Worm (Caenorhabditis elegans) whole organism, L4 larva: Measurements from ENCODE around the gene sulp-4.

ENCODE experiments used
- F10B5.3 ChIP-seq: sonication (generic microtip); optimal IDR thresholded peaks from 2 replicates; lab custom pipeline; 2016; ENCODE audit warnings: mild to moderate bottlenecking, missing genetic modification characterization, missing compliant biosample characterization
- F44E2.7 ChIP-seq: fragments of 200-800 bp; sonication (Bioruptor generic); IDR thresholded peaks from 2 replicates; pipeline ENCODE4 v2.1.2; 2022; ENCODE audit warnings: missing genetic modification characterization, missing compliant biosample characterization
- Y105C5A.15 ChIP-seq: fragments of 200-800 bp; sonication (Bioruptor generic); IDR thresholded peaks from 2 replicates; pipeline ENCODE4 v1.3.6; 2022; ENCODE audit warnings: missing genetic modification characterization, missing compliant biosample characterization
- Y48G9A.11 ChIP-seq: fragments of 200-800 bp; sonication (Bioruptor generic); IDR thresholded peaks from 2 replicates; pipeline ENCODE4 v1.3.6; 2022; ENCODE audit warnings: missing genetic modification reagents, missing genetic modification characterization, missing compliant biosample characterization
- aha-1 ChIP-seq: fragments of 150-350 bp; peaks from one replicate; lab custom pipeline; 2014; ENCODE audit warnings: missing biosample characterization, missing genetic modification characterization
- arid-1 ChIP-seq: fragments of 200-800 bp; sonication (Bioruptor generic); conservative IDR thresholded peaks from 2 replicates; pipeline ENCODE4 v1.3.6; 2022; ENCODE audit warnings: missing genetic modification reagents, missing genetic modification characterization, missing compliant biosample characterization
- ceh-20 ChIP-seq: fragments of 200-800 bp; sonication (Bioruptor generic); IDR thresholded peaks from 2 replicates; pipeline ENCODE4 v1.3.6; 2022; ENCODE audit warnings: missing genetic modification reagents, missing genetic modification characterization, missing compliant biosample characterization
- ceh-44 ChIP-seq: fragments of 200-800 bp; sonication (Bioruptor generic); IDR thresholded peaks from 2 replicates; pipeline ENCODE4 v1.3.6; 2022; ENCODE audit warnings: missing genetic modification reagents, missing genetic modification characterization, missing compliant biosample characterization
- ceh-62 ChIP-seq: sonication (generic microtip); optimal IDR thresholded peaks from 2 replicates; lab custom pipeline; 2017; ENCODE audit warnings: missing biosample characterization, missing genetic modification characterization
- ces-1 ChIP-seq: fragments of 150-350 bp; sonication (generic microtip); optimal IDR thresholded peaks from 4 replicates; lab custom pipeline; 2014; ENCODE audit warnings: missing biosample characterization, missing genetic modification reagents, missing genetic modification characterization
- ctbp-1 ChIP-seq: fragments of 200-800 bp; sonication (Bioruptor generic); IDR thresholded peaks from 2 replicates; pipeline ENCODE4 v1.3.6; 2022; ENCODE audit warnings: missing genetic modification reagents, missing genetic modification characterization, missing compliant biosample characterization
- daf-12 ChIP-seq: fragments of 150-350 bp; optimal IDR thresholded peaks from 2 replicates; lab custom pipeline; 2014; ENCODE audit warnings: missing biosample characterization, missing genetic modification reagents, missing genetic modification characterization
- daf-19 ChIP-seq: fragments of 200-800 bp; sonication (Bioruptor generic); conservative IDR thresholded peaks from 2 replicates; pipeline ENCODE4 v1.3.6; 2022; ENCODE audit warnings: missing genetic modification characterization, missing compliant biosample characterization
- dmd-6 ChIP-seq: fragments of 200-800 bp; sonication (Bioruptor generic); IDR thresholded peaks from 2 replicates; pipeline ENCODE4 v1.3.6; 2022; ENCODE audit warnings: missing genetic modification reagents, missing genetic modification characterization, missing compliant biosample characterization
- dmd-8 ChIP-seq: fragments of 200-800 bp; sonication (Bioruptor generic); IDR thresholded peaks from 2 replicates; pipeline ENCODE4 v1.3.6; 2022; ENCODE audit warnings: missing genetic modification characterization, missing compliant biosample characterization
- dmd-9 ChIP-seq: fragments of 200-800 bp; sonication (Bioruptor generic); IDR thresholded peaks from 2 replicates; pipeline ENCODE4 v1.3.6; 2022; ENCODE audit warnings: missing genetic modification reagents, missing genetic modification characterization, missing compliant biosample characterization
- dpl-1 ChIP-seq: fragments of 150-350 bp; optimal IDR thresholded peaks from 2 replicates; lab custom pipeline; 2014; ENCODE audit warnings: missing biosample characterization, missing genetic modification reagents, missing genetic modification characterization
- dve-1 ChIP-seq: sonication (generic microtip); optimal IDR thresholded peaks from 2 replicates; lab custom pipeline; 2017; ENCODE audit warnings: antibody characterized with exemption, mild to moderate bottlenecking, missing genetic modification characterization, missing compliant biosample characterization; ENCODE audit not compliant: insufficient read depth
- egl-27 ChIP-seq: sonication (generic microtip); optimal IDR thresholded peaks from 3 replicates; lab custom pipeline; 2017; ENCODE audit warnings: missing biosample characterization, missing genetic modification reagents, missing genetic modification characterization
- egl-43 ChIP-seq: fragments of 200-800 bp; sonication (Bioruptor generic); IDR thresholded peaks from 2 replicates; pipeline ENCODE4 v1.3.6; 2022; ENCODE audit warnings: missing genetic modification reagents, missing genetic modification characterization, missing compliant biosample characterization
- fos-1 ChIP-seq: fragments of 150-350 bp; optimal IDR thresholded peaks from 2 replicates; lab custom pipeline; 2014; ENCODE audit warnings: missing biosample characterization, missing genetic modification characterization
- gei-8 ChIP-seq: fragments of 200-800 bp; sonication (Bioruptor generic); optimal IDR thresholded peaks from 2 replicates; lab custom pipeline; 2018; ENCODE audit warnings: mild to moderate bottlenecking, missing genetic modification characterization, missing compliant biosample characterization
- hlh-11 ChIP-seq: fragments of 200-800 bp; sonication (Bioruptor generic); optimal IDR thresholded peaks from 2 replicates; lab custom pipeline; 2018; ENCODE audit warnings: mild to moderate bottlenecking, missing genetic modification characterization, missing compliant biosample characterization
- lin-13 ChIP-seq: fragments of 150-350 bp; optimal IDR thresholded peaks from 2 replicates; lab custom pipeline; 2014; ENCODE audit warnings: missing biosample characterization, missing genetic modification reagents, missing genetic modification characterization
- lin-38 ChIP-seq: fragments of 200-800 bp; sonication (Bioruptor generic); IDR thresholded peaks from 2 replicates; pipeline ENCODE4 v1.3.6; 2022; ENCODE audit warnings: missing genetic modification reagents, missing genetic modification characterization, missing compliant biosample characterization
- lin-39 ChIP-seq: fragments of 150-350 bp; optimal IDR thresholded peaks from 2 replicates; lab custom pipeline; 2014; ENCODE audit warnings: missing biosample characterization, missing genetic modification reagents, missing genetic modification characterization
- mdl-1 ChIP-seq, 2 experiments: fragments of 150-350 bp in 1 of 2; sonication (generic microtip) in 1 of 2; optimal IDR thresholded peaks; 2 replicates each; lab custom pipeline; 2014 to 2017; ENCODE audit warnings: missing biosample characterization in 2 of 2, missing genetic modification characterization in 2 of 2
- mdt-29 ChIP-seq: fragments of 200-800 bp; sonication (Bioruptor generic); IDR thresholded peaks from 2 replicates; pipeline ENCODE4 v1.3.6; 2022; ENCODE audit warnings: missing genetic modification reagents, missing genetic modification characterization, missing compliant biosample characterization
- mes-2 ChIP-seq: sonication (generic microtip); optimal IDR thresholded peaks from 2 replicates; lab custom pipeline; 2016; ENCODE audit warnings: missing genotype, mild to moderate bottlenecking, missing genetic modification characterization, missing compliant biosample characterization; ENCODE audit not compliant: poor library complexity, severe bottlenecking
- mxl-2 ChIP-seq: fragments of 200-800 bp; sonication (Bioruptor generic); conservative IDR thresholded peaks from 2 replicates; pipeline ENCODE4 v1.3.6; 2022; ENCODE audit warnings: missing genetic modification reagents, missing genetic modification characterization, missing compliant biosample characterization
- nhr-10 ChIP-seq: fragments of 150-350 bp; optimal IDR thresholded peaks from 2 replicates; lab custom pipeline; 2014; ENCODE audit warnings: missing biosample characterization, missing genetic modification characterization
- nhr-102 ChIP-seq: sonication (generic microtip); optimal IDR thresholded peaks from 2 replicates; lab custom pipeline; 2016; ENCODE audit warnings: mild to moderate bottlenecking, missing genetic modification characterization, moderate library complexity, missing compliant biosample characterization
- nhr-111 ChIP-seq: fragments of 200-800 bp; sonication (Bioruptor generic); optimal IDR thresholded peaks from 2 replicates; lab custom pipeline; 2018; ENCODE audit warnings: mild to moderate bottlenecking, missing genetic modification characterization, missing compliant biosample characterization
- nhr-25 ChIP-seq: sonication (generic microtip); optimal IDR thresholded peaks from 2 replicates; lab custom pipeline; 2017; ENCODE audit warnings: missing genetic modification characterization, mild to moderate bottlenecking, missing compliant biosample characterization, antibody characterized with exemption, moderate library complexity, borderline replicate concordance; ENCODE audit not compliant: insufficient read depth
- nhr-28 ChIP-seq: fragments of 150-350 bp; optimal IDR thresholded peaks from 2 replicates; lab custom pipeline; 2014; ENCODE audit warnings: missing biosample characterization, missing genetic modification characterization
- nhr-48 ChIP-seq: sonication (generic microtip); optimal IDR thresholded peaks from 2 replicates; lab custom pipeline; 2016; ENCODE audit warnings: mild to moderate bottlenecking, missing genetic modification characterization, missing compliant biosample characterization
- pha-4 ChIP-seq, 2 experiments: fragments of 150-350 bp in 1 of 2; fragments of 200-800 bp in 1 of 2; sonication (Bioruptor generic) in 1 of 2; IDR thresholded peaks in 1 of 2; optimal IDR thresholded peaks in 1 of 2; 2 replicates each; pipeline versions ENCODE4 v1.3.6 to Lab custom; 2014 to 2022; ENCODE audit warnings: missing genetic modification characterization in 2 of 2, missing genetic modification reagents in 2 of 2, missing biosample characterization in 1 of 2, missing compliant biosample characterization in 1 of 2
- php-3 ChIP-seq: fragments of 200-800 bp; sonication (Bioruptor generic); IDR thresholded peaks from 2 replicates; pipeline ENCODE4 v1.3.6; 2022; ENCODE audit warnings: missing genetic modification reagents, missing genetic modification characterization, missing compliant biosample characterization
- pqm-1 ChIP-seq: sonication (generic microtip); optimal IDR thresholded peaks from 2 replicates; lab custom pipeline; 2017; ENCODE audit warnings: missing biosample characterization, missing genetic modification characterization
- rbr-2 ChIP-seq: sonication (generic microtip); optimal IDR thresholded peaks from 2 replicates; lab custom pipeline; 2016; ENCODE audit warnings: missing genotype, missing genetic modification characterization, missing compliant biosample characterization
- skn-1 ChIP-seq: fragments of 150-350 bp; optimal IDR thresholded peaks from 2 replicates; lab custom pipeline; 2014; ENCODE audit warnings: missing biosample characterization, missing genetic modification characterization
- snpc-1.2 ChIP-seq: fragments of 200-800 bp; sonication (Bioruptor generic); IDR thresholded peaks from 2 replicates; pipeline ENCODE4 v1.3.6; 2022; ENCODE audit warnings: missing genetic modification reagents, missing genetic modification characterization, missing compliant biosample characterization
- tag-97 ChIP-seq: fragments of 200-800 bp; sonication (Bioruptor generic); IDR thresholded peaks from 2 replicates; pipeline ENCODE4 v1.3.6; 2022; ENCODE audit warnings: missing genetic modification characterization, missing compliant biosample characterization
- unc-130 ChIP-seq: sonication (generic microtip); optimal IDR thresholded peaks from 2 replicates; lab custom pipeline; 2016; ENCODE audit warnings: missing genetic modification reagents, missing genetic modification characterization, missing compliant biosample characterization
- vab-7 ChIP-seq: fragments of 200-800 bp; sonication (Bioruptor generic); IDR thresholded peaks from 2 replicates; pipeline ENCODE4 v1.3.6; 2022; ENCODE audit warnings: missing genetic modification reagents, missing genetic modification characterization, missing compliant biosample characterization
- zag-1 ChIP-seq: fragments of 150-350 bp; optimal IDR thresholded peaks from 2 replicates; lab custom pipeline; 2014; ENCODE audit warnings: missing biosample characterization, missing genetic modification characterization
- zfp-2 ChIP-seq: sonication (generic microtip); optimal IDR thresholded peaks from 2 replicates; lab custom pipeline; 2016; ENCODE audit warnings: mild to moderate bottlenecking, missing genetic modification characterization, missing compliant biosample characterization
- zip-2 ChIP-seq: fragments of 150-350 bp; optimal IDR thresholded peaks from 2 replicates; lab custom pipeline; 2014; ENCODE audit warnings: missing biosample characterization, missing genetic modification characterization
- ztf-7 ChIP-seq: fragments of 150-350 bp; optimal IDR thresholded peaks from 2 replicates; lab custom pipeline; 2014; ENCODE audit warnings: missing biosample characterization, missing genetic modification characterization

sulp-4 gene

ce11 chrV:11919639-11920038 lies 44.5 kb downstream of the sulp-4 start:
- peak; percentile 12 for TF ChIP-seq hlh-11
- TF ChIP-seq daf-19 (GFP tag; lab: Robert Waterston, UW): 0 out of 2 replicates have a peak, but pooled peaks have one; percentile 53
- no peak for TF ChIP-seq skn-1 (tag; lab: Kevin White, UChicago)
- TF ChIP-seq dmd-8 (GFP tag; lab: Robert Waterston, UW): no peak

ce11 chrV:11921229-11921628 lies 46.1 kb downstream of the sulp-4 start:
- TF ChIP-seq dve-1 (tag; lab: Kevin White, UChicago) (peak; percentile 75), nhr-28 (tag; lab: Kevin White, UChicago) (peak; percentile 84), aha-1 (no peak), egl-27 (no peak), rbr-2 (peak; percentile 21), unc-130 (GFP tag; lab: Kevin White, UChicago) (no peak), php-3 (GFP tag; lab: Robert Waterston, UW) (0 out of 2 replicates have a peak, but pooled peaks have one; percentile 18), F10B5.3 (tag; lab: Kevin White, UChicago) (no peak), nhr-102 (tag; lab: Kevin White, UChicago) (no peak), vab-7 (no peak), daf-12 (tag; lab: Kevin White, UChicago) (no peak), snpc-1.2 (no peak), ces-1 (GFP tag; lab: Kevin White, UChicago) (no peak), nhr-10 (tag; lab: Kevin White, UChicago) (peak; percentile 3), Y48G9A.11 (no peak), nhr-48 (tag; lab: Kevin White, UChicago) (no peak), tag-97 (GFP tag; lab: Robert Waterston, UW) (no peak), dpl-1 (peak; percentile 9), skn-1 (tag; lab: Kevin White, UChicago) (no peak), pqm-1 (peak; percentile 36), pha-4 (GFP tag; IDR thresholded peaks at IDR 0.05; lab: Robert Waterston, UW) (no peak), pha-4 (tag; optimal IDR thresholded peaks at IDR 0.05; lab: Kevin White, UChicago) (no peak), arid-1 (no peak), fos-1 (tag; lab: Kevin White, UChicago) (no peak), nhr-111 (GFP tag; lab: Kevin White, UChicago) (no peak), ctbp-1 (GFP tag; lab: Robert Waterston, UW) (no peak), egl-43 (GFP tag; lab: Robert Waterston, UW) (no peak), F44E2.7 (GFP tag; lab: Robert Waterston, UW) (no peak), ceh-44 (no peak), Y105C5A.15 (GFP tag; lab: Robert Waterston, UW) (no peak), mxl-2 (no peak), ceh-20 (GFP tag; lab: Robert Waterston, UW) (no peak), mes-2 (tag; lab: Kevin White, UChicago) (no peak), gei-8 (no peak), ceh-62 (tag; lab: Kevin White, UChicago) (no peak), dmd-6 (GFP tag; lab: Robert Waterston, UW) (peak; percentile 85), zag-1 (tag; lab: Kevin White, UChicago) (no peak), ztf-7 (no peak), nhr-25 (no peak), zip-2 (tag; lab: Kevin White, UChicago) (no peak), zfp-2 (tag; lab: Kevin White, UChicago) (no peak), dmd-9 (GFP tag; lab: Robert Waterston, UW) (no peak), mdt-29 (GFP tag; lab: Robert Waterston, UW) (no peak), lin-39 (no peak), hlh-11 (peak; percentile 88), lin-13 (GFP tag; lab: Kevin White, UChicago) (no peak), mdl-1 (tag; optimal IDR thresholded peaks at IDR 0.05; lab: Kevin White, UChicago) (peak in 1 of 2 experiments; percentile 73), lin-38 (GFP tag; lab: Robert Waterston, UW) (no peak)
